Fruit fly (Drosophila melanogaster) whole organism, embryonic: ENCODE results near the gene Mybbp1A.

ENCODE experiments used
- CG14667 ChIP-seq: fragments of 200-800 bp; sonication (Bioruptor generic); IDR thresholded peaks from 2 replicates; pipeline ENCODE4 v1.3.6; 2022; ENCODE audit warnings: missing biosample characterization, missing genetic modification characterization
- CG15479 ChIP-seq: fragments of 200-800 bp; sonication (Bioruptor generic); optimal IDR thresholded peaks from 3 replicates; lab custom pipeline; 2019; ENCODE audit warnings: missing biosample characterization, mild to moderate bottlenecking, missing genetic modification characterization, moderate library complexity
- CG17359 ChIP-seq: fragments of 200-800 bp; sonication (Bioruptor generic); optimal IDR thresholded peaks from 3 replicates; lab custom pipeline; 2018; ENCODE audit warnings: missing biosample characterization, mild to moderate bottlenecking, missing genetic modification characterization, moderate library complexity
- CG17361 ChIP-seq: fragments of 200-800 bp; sonication (Bioruptor generic); IDR thresholded peaks from 3 replicates; pipeline ENCODE4 v1.3.6; 2022; ENCODE audit warnings: missing biosample characterization, missing genetic modification characterization
- CG1792 ChIP-seq: fragments of 200-800 bp; sonication (Bioruptor generic); optimal IDR thresholded peaks from 2 replicates; lab custom pipeline; 2016; ENCODE audit warnings: missing biosample characterization, missing genetic modification characterization
- CG2120 ChIP-seq: fragments of 200-800 bp; sonication (Bioruptor generic); optimal IDR thresholded peaks from 3 replicates; lab custom pipeline; 2016; ENCODE audit warnings: missing biosample characterization, missing genetic modification characterization
- CG3281 ChIP-seq: fragments of 200-800 bp; sonication (Bioruptor generic); optimal IDR thresholded peaks from 3 replicates; lab custom pipeline; 2017; ENCODE audit warnings: missing biosample characterization, mild to moderate bottlenecking, missing genetic modification characterization
- CG34224 ChIP-seq: fragments of 200-800 bp; sonication (Bioruptor generic); IDR thresholded peaks from 3 replicates; pipeline ENCODE4 v1.3.6; 2022; ENCODE audit warnings: missing biosample characterization, missing genetic modification characterization; ENCODE audit not compliant: partially characterized antibody
- CG4360 ChIP-seq: fragments of 200-800 bp; sonication (Bioruptor generic); IDR thresholded peaks from 2 replicates; pipeline ENCODE4 v1.3.6; 2022; ENCODE audit warnings: missing biosample characterization, missing genetic modification characterization
- CG43689 ChIP-seq: fragments of 200-800 bp; sonication (Bioruptor generic); IDR thresholded peaks from 2 replicates; pipeline ENCODE4 v1.3.6; 2022; ENCODE audit warnings: missing biosample characterization, missing genetic modification characterization
- CG5245 ChIP-seq: fragments of 200-800 bp; sonication (Bioruptor generic); optimal IDR thresholded peaks from 3 replicates; lab custom pipeline; 2016; ENCODE audit warnings: missing biosample characterization, missing genetic modification characterization
- CG6813 ChIP-seq: fragments of 200-800 bp; sonication (Bioruptor generic); optimal IDR thresholded peaks from 2 replicates; lab custom pipeline; 2017; ENCODE audit warnings: missing biosample characterization, missing genetic modification characterization, mild to moderate bottlenecking, moderate library complexity, missing genetic modification reagents
- CG8089 ChIP-seq: fragments of 200-800 bp; sonication (Bioruptor generic); optimal IDR thresholded peaks from 3 replicates; lab custom pipeline; 2016; ENCODE audit warnings: missing biosample characterization, missing genetic modification characterization
- CG9609 ChIP-seq: fragments of 200-800 bp; sonication (Bioruptor generic); optimal IDR thresholded peaks from 3 replicates; lab custom pipeline; 2016; ENCODE audit warnings: missing biosample characterization, missing genetic modification characterization
- Camta ChIP-seq: fragments of 200-800 bp; sonication (Bioruptor generic); optimal IDR thresholded peaks from 2 replicates; lab custom pipeline; 2016; ENCODE audit warnings: missing biosample characterization, missing genetic modification characterization
- CrebB ChIP-seq: fragments of 200-800 bp; sonication (Bioruptor generic); optimal IDR thresholded peaks from 3 replicates; lab custom pipeline; 2018; ENCODE audit warnings: missing biosample characterization, mild to moderate bottlenecking, missing genetic modification characterization
- Elba2 ChIP-seq: fragments of 200-800 bp; sonication (Bioruptor generic); optimal IDR thresholded peaks from 3 replicates; lab custom pipeline; 2016; ENCODE audit warnings: missing biosample characterization, missing genetic modification characterization
- HmgZ ChIP-seq: fragments of 200-800 bp; sonication (Bioruptor generic); optimal IDR thresholded peaks from 2 replicates; lab custom pipeline; 2018; ENCODE audit warnings: missing biosample characterization, mild to moderate bottlenecking, missing genetic modification characterization
- Hmr ChIP-seq: fragments of 200-800 bp; sonication (Bioruptor generic); optimal IDR thresholded peaks from 3 replicates; lab custom pipeline; 2017; ENCODE audit warnings: mild to moderate bottlenecking, missing biosample characterization, missing genetic modification reagents, missing genetic modification characterization
- Hr39 ChIP-seq: fragments of >200 bp; optimal IDR thresholded peaks from 2 replicates; lab custom pipeline; 2017
- Jarid2 ChIP-seq: fragments of 200-800 bp; sonication (Bioruptor generic); optimal IDR thresholded peaks from 3 replicates; lab custom pipeline; 2017; ENCODE audit warnings: mild to moderate bottlenecking, missing biosample characterization, missing genetic modification reagents, missing genetic modification characterization
- Nf-YA ChIP-seq: fragments of 200-800 bp; sonication (Bioruptor generic); IDR thresholded peaks from 2 replicates; pipeline ENCODE4 v1.3.6; 2022; ENCODE audit warnings: missing biosample characterization, missing genetic modification characterization
- Opbp ChIP-seq: fragments of 200-800 bp; sonication (Bioruptor generic); IDR thresholded peaks from 3 replicates; pipeline ENCODE4 v1.3.6; 2022; ENCODE audit warnings: missing biosample characterization, missing genetic modification characterization; ENCODE audit not compliant: partially characterized antibody
- PHDP ChIP-seq: fragments of 200-800 bp; sonication (Bioruptor generic); optimal IDR thresholded peaks from 3 replicates; lab custom pipeline; 2018; ENCODE audit warnings: missing biosample characterization, mild to moderate bottlenecking, missing genetic modification characterization, moderate library complexity
- Rfx ChIP-seq: fragments of 200-800 bp; sonication (Bioruptor generic); IDR thresholded peaks from 2 replicates; pipeline ENCODE4 v1.3.6; 2022; ENCODE audit warnings: missing biosample characterization, missing genetic modification characterization
- Sox102F ChIP-seq: fragments of 200-800 bp; sonication (Bioruptor generic); optimal IDR thresholded peaks from 2 replicates; lab custom pipeline; 2018; ENCODE audit warnings: missing biosample characterization, mild to moderate bottlenecking, missing genetic modification characterization, moderate library complexity
- Spps ChIP-seq: fragments of 200-800 bp; sonication (Bioruptor generic); optimal IDR thresholded peaks from 2 replicates; lab custom pipeline; 2018; ENCODE audit warnings: missing biosample characterization, mild to moderate bottlenecking, missing genetic modification characterization
- al ChIP-seq: fragments of 200-800 bp; sonication (Bioruptor generic); IDR thresholded peaks from 2 replicates; pipeline ENCODE4 v1.3.6; 2022; ENCODE audit warnings: missing biosample characterization, missing genetic modification characterization
- amos ChIP-seq: fragments of 200-800 bp; sonication (Bioruptor generic); IDR thresholded peaks from 2 replicates; pipeline ENCODE4 v1.3.6; 2022; ENCODE audit warnings: missing biosample characterization, missing genetic modification characterization; ENCODE audit not compliant: partially characterized antibody
- ato ChIP-seq: fragments of 200-800 bp; sonication (Bioruptor generic); IDR thresholded peaks from 2 replicates; pipeline ENCODE4 v1.3.6; 2022; ENCODE audit warnings: missing biosample characterization, missing genetic modification characterization; ENCODE audit not compliant: partially characterized antibody
- chinmo ChIP-seq: fragments of 200-800 bp; sonication (Bioruptor generic); IDR thresholded peaks from 4 replicates; pipeline ENCODE4 v1.3.6; 2022; ENCODE audit warnings: missing biosample characterization, missing genetic modification characterization; ENCODE audit not compliant: partially characterized antibody
- chn ChIP-seq: fragments of 200-800 bp; sonication (Bioruptor generic); optimal IDR thresholded peaks from 2 replicates; lab custom pipeline; 2016; ENCODE audit warnings: missing biosample characterization, missing genetic modification characterization
- crc ChIP-seq: fragments of 200-800 bp; sonication (Bioruptor generic); optimal IDR thresholded peaks from 2 replicates; lab custom pipeline; 2016; ENCODE audit warnings: missing biosample characterization, missing genetic modification characterization
- danr ChIP-seq: fragments of 200-800 bp; sonication (Bioruptor generic); IDR thresholded peaks from 2 replicates; pipeline ENCODE4 v1.3.6; 2022; ENCODE audit warnings: missing biosample characterization, missing genetic modification characterization
- dmrt99B ChIP-seq: fragments of 200-800 bp; sonication (Bioruptor generic); optimal IDR thresholded peaks from 2 replicates; lab custom pipeline; 2018; ENCODE audit warnings: missing biosample characterization, mild to moderate bottlenecking, missing genetic modification characterization, moderate library complexity
- ems ChIP-seq: fragments of 200-800 bp; sonication (Bioruptor generic); optimal IDR thresholded peaks from 3 replicates; lab custom pipeline; 2016; ENCODE audit warnings: missing biosample characterization, missing genetic modification characterization
- en ChIP-seq: fragments of 200-800 bp; sonication (Bioruptor generic); optimal IDR thresholded peaks from 2 replicates; lab custom pipeline; 2016; ENCODE audit warnings: missing biosample characterization, missing genetic modification characterization
- fru ChIP-seq: fragments of >200 bp; optimal IDR thresholded peaks from 2 replicates; lab custom pipeline; 2017
- gsb ChIP-seq: fragments of 200-800 bp; sonication (Bioruptor generic); IDR thresholded peaks from 2 replicates; pipeline ENCODE4 v1.3.6; 2022; ENCODE audit warnings: missing biosample characterization, missing genetic modification characterization
- ind ChIP-seq: fragments of 200-800 bp; sonication (Bioruptor generic); optimal IDR thresholded peaks from 3 replicates; lab custom pipeline; 2016; ENCODE audit warnings: missing biosample characterization, missing genetic modification characterization
- jing ChIP-seq: fragments of 200-800 bp; sonication (Bioruptor generic); optimal IDR thresholded peaks from 2 replicates; lab custom pipeline; 2018; ENCODE audit warnings: missing biosample characterization, mild to moderate bottlenecking, missing genetic modification characterization
- kay ChIP-seq: fragments of 200-800 bp; sonication (Bioruptor generic); optimal IDR thresholded peaks from 2 replicates; lab custom pipeline; 2016; ENCODE audit warnings: missing biosample characterization, missing genetic modification characterization
- ken ChIP-seq: fragments of 200-800 bp; sonication (Bioruptor generic); IDR thresholded peaks from 3 replicates; pipeline ENCODE4 v1.3.6; 2022; ENCODE audit warnings: missing biosample characterization, missing genetic modification characterization
- luna ChIP-seq: fragments of 200-800 bp; sonication (Bioruptor generic); optimal IDR thresholded peaks from 2 replicates; lab custom pipeline; 2016; ENCODE audit warnings: missing biosample characterization, missing genetic modification characterization
- mld ChIP-seq: fragments of 200-800 bp; sonication (Bioruptor generic); IDR thresholded peaks from 3 replicates; pipeline ENCODE4 v1.3.6; 2022; ENCODE audit warnings: missing biosample characterization, missing genetic modification characterization; ENCODE audit not compliant: partially characterized antibody
- oc ChIP-seq: fragments of 200-800 bp; sonication (Bioruptor generic); optimal IDR thresholded peaks from 2 replicates; lab custom pipeline; 2018; ENCODE audit warnings: missing biosample characterization, mild to moderate bottlenecking, missing genetic modification characterization, moderate library complexity
- schlank ChIP-seq: fragments of 200-800 bp; sonication (Bioruptor generic); optimal IDR thresholded peaks from 2 replicates; lab custom pipeline; 2018; ENCODE audit warnings: missing biosample characterization, mild to moderate bottlenecking, missing genetic modification characterization
- sisA ChIP-seq: fragments of 200-800 bp; sonication (Bioruptor generic); IDR thresholded peaks from 2 replicates; pipeline ENCODE4 v1.3.6; 2022; ENCODE audit warnings: missing biosample characterization, missing genetic modification characterization
- sob ChIP-seq: fragments of 200-800 bp; sonication (Bioruptor generic); IDR thresholded peaks from 2 replicates; pipeline ENCODE4 v1.3.6; 2022; ENCODE audit warnings: missing biosample characterization, missing genetic modification characterization
- sr ChIP-seq: fragments of 200-800 bp; sonication (Bioruptor generic); IDR thresholded peaks from 3 replicates; pipeline ENCODE4 v1.3.6; 2022; ENCODE audit warnings: missing biosample characterization, missing genetic modification characterization
- tap ChIP-seq: fragments of 200-800 bp; optimal IDR thresholded peaks from 3 replicates; lab custom pipeline; 2019; ENCODE audit warnings: missing biosample characterization, mild to moderate bottlenecking, missing genetic modification characterization, moderate library complexity

Mybbp1A gene

dm6 chrX:635495-636142 lies 6.0 kb downstream of the Mybbp1A start, which contains the start of gene Dredd (continued):
- no peak for TF ChIP-seq ems (GFP tag; lab: Kevin White, UChicago)
- TF ChIP-seq kay: no peak
- no peak for TF ChIP-seq gsb (GFP tag; lab: Robert Waterston, UW)
- TF ChIP-seq jing (GFP tag; lab: Kevin White, UChicago): no peak
- no peak for TF ChIP-seq Jarid2 (GFP tag; lab: Kevin White, UChicago)
- no peak for TF ChIP-seq oc (tag; lab: Kevin White, UChicago)
- TF ChIP-seq luna: no peak
- no peak for TF ChIP-seq dmrt99B (tag; lab: Kevin White, UChicago)
- no peak for TF ChIP-seq PHDP (tag; lab: Kevin White, UChicago)
- TF ChIP-seq sisA (GFP tag; lab: Robert Waterston, UW): no peak
- TF ChIP-seq Spps: no peak
- no peak for TF ChIP-seq Camta (GFP tag; lab: Kevin White, UChicago)
- TF ChIP-seq Hmr (GFP tag; lab: Kevin White, UChicago): peak; percentile 28
- TF ChIP-seq schlank (tag; lab: Kevin White, UChicago): no peak
- TF ChIP-seq Opbp: peak; percentile 83
- peak; percentile 73 for TF ChIP-seq ato
- no peak for TF ChIP-seq tap (tag; lab: Kevin White, UChicago)
- TF ChIP-seq amos (GFP tag; lab: Robert Waterston, UW): peak; percentile 89
- no peak for TF ChIP-seq CG5245 (GFP tag; lab: Kevin White, UChicago)
- TF ChIP-seq sob (GFP tag; lab: Robert Waterston, UW): no peak
- no peak for TF ChIP-seq CG8089 (GFP tag; lab: Kevin White, UChicago)
- TF ChIP-seq sr (GFP tag; lab: Robert Waterston, UW): no peak
- no peak for TF ChIP-seq CG14667
- TF ChIP-seq Hr39 (lab: Kevin White, UChicago): no peak
- TF ChIP-seq CG17359 (tag; lab: Kevin White, UChicago): peak; percentile 4
- TF ChIP-seq CG15479: no peak
- TF ChIP-seq fru (lab: Kevin White, UChicago): no peak
- TF ChIP-seq crc: no peak
- peak; percentile 84; the same call in 2 of the 3 replicates for TF ChIP-seq CG34224 (GFP tag; lab: Robert Waterston, UW)
- no peak; the same call in 1 of the 2 replicates for TF ChIP-seq Rfx (GFP tag; lab: Robert Waterston, UW)
- no peak for TF ChIP-seq Nf-YA (GFP tag; lab: Robert Waterston, UW)
- TF ChIP-seq CG4360: no peak
- TF ChIP-seq CG17361 (GFP tag; lab: Robert Waterston, UW): peak; percentile 40; the same call in 1 of the 3 replicates
- TF ChIP-seq ind: no peak
- no peak for TF ChIP-seq CG6813 (GFP tag; lab: Kevin White, UChicago)
- no peak for TF ChIP-seq danr (GFP tag; lab: Robert Waterston, UW)
- TF ChIP-seq chn: no peak
- TF ChIP-seq HmgZ (tag; lab: Kevin White, UChicago): no peak
- TF ChIP-seq mld: peak; percentile 78; the same call in 2 of the 3 replicates
- TF ChIP-seq CrebB (tag; lab: Kevin White, UChicago): no peak
- no peak for TF ChIP-seq ken (GFP tag; lab: Robert Waterston, UW)
- no peak for TF ChIP-seq Elba2 (GFP tag; lab: Kevin White, UChicago)
- no peak for TF ChIP-seq CG1792 (GFP tag; lab: Kevin White, UChicago)
- peak; percentile 17 for TF ChIP-seq CG3281 (GFP tag; lab: Kevin White, UChicago)
- peak; percentile 2 for TF ChIP-seq CG2120 (GFP tag; lab: Kevin White, UChicago)
- no peak for TF ChIP-seq al
- TF ChIP-seq CG43689 (GFP tag; lab: Robert Waterston, UW): no peak
- TF ChIP-seq en (GFP tag; lab: Kevin White, UChicago): no peak
- TF ChIP-seq chinmo (GFP tag; lab: Robert Waterston, UW): peak; percentile 85; the same call in 1 of the 4 replicates
- TF ChIP-seq Sox102F (GFP tag; lab: Kevin White, UChicago): no peak
- TF ChIP-seq CG9609 (GFP tag; lab: Kevin White, UChicago): no peak
